Worm (Caenorhabditis elegans) whole organism, L4 larva: ENCODE results near the gene copg-1.

Source experiments
- aha-1 ChIP-seq: fragments of 150-350 bp; peaks from one replicate; lab custom pipeline; 2014; ENCODE audit warnings: missing biosample characterization, missing genetic modification characterization
- cey-2 ChIP-seq: sonication (generic microtip); optimal IDR thresholded peaks from 3 replicates; lab custom pipeline; 2017; ENCODE audit warnings: missing genetic modification characterization, mild to moderate bottlenecking, missing compliant biosample characterization, antibody characterized with exemption, borderline replicate concordance; ENCODE audit not compliant: insufficient read depth
- fkh-10 ChIP-seq: fragments of 150-350 bp; optimal IDR thresholded peaks from 2 replicates; lab custom pipeline; 2014; ENCODE audit warnings: missing biosample characterization, missing genetic modification reagents, missing genetic modification characterization
- hlh-30 ChIP-seq: sonication (generic microtip); optimal IDR thresholded peaks from 2 replicates; lab custom pipeline; 2017; ENCODE audit warnings: antibody characterized with exemption, mild to moderate bottlenecking, missing genetic modification characterization, missing compliant biosample characterization; ENCODE audit not compliant: insufficient read depth
- lin-1 ChIP-seq: fragments of 200-800 bp; sonication (Bioruptor generic); IDR thresholded peaks from 2 replicates; pipeline ENCODE4 v1.3.6; 2022; ENCODE audit warnings: missing genetic modification reagents, missing genetic modification characterization, missing compliant biosample characterization
- lin-38 ChIP-seq: fragments of 200-800 bp; sonication (Bioruptor generic); IDR thresholded peaks from 2 replicates; pipeline ENCODE4 v1.3.6; 2022; ENCODE audit warnings: missing genetic modification reagents, missing genetic modification characterization, missing compliant biosample characterization
- mdt-29 ChIP-seq: fragments of 200-800 bp; sonication (Bioruptor generic); IDR thresholded peaks from 2 replicates; pipeline ENCODE4 v1.3.6; 2022; ENCODE audit warnings: missing genetic modification reagents, missing genetic modification characterization, missing compliant biosample characterization
- mes-2 ChIP-seq: sonication (generic microtip); optimal IDR thresholded peaks from 2 replicates; lab custom pipeline; 2016; ENCODE audit warnings: missing genotype, mild to moderate bottlenecking, missing genetic modification characterization, missing compliant biosample characterization; ENCODE audit not compliant: poor library complexity, severe bottlenecking
- nhr-237 ChIP-seq: sonication (generic microtip); optimal IDR thresholded peaks from 2 replicates; lab custom pipeline; 2017; ENCODE audit warnings: missing biosample characterization, missing genetic modification characterization
- nhr-25 ChIP-seq: sonication (generic microtip); optimal IDR thresholded peaks from 2 replicates; lab custom pipeline; 2017; ENCODE audit warnings: missing genetic modification characterization, mild to moderate bottlenecking, missing compliant biosample characterization, antibody characterized with exemption, moderate library complexity, borderline replicate concordance; ENCODE audit not compliant: insufficient read depth
- nhr-28 ChIP-seq: fragments of 150-350 bp; optimal IDR thresholded peaks from 2 replicates; lab custom pipeline; 2014; ENCODE audit warnings: missing biosample characterization, missing genetic modification characterization
- pha-4 ChIP-seq, 2 experiments: fragments of 150-350 bp in 1 of 2; fragments of 200-800 bp in 1 of 2; sonication (Bioruptor generic) in 1 of 2; IDR thresholded peaks in 1 of 2; optimal IDR thresholded peaks in 1 of 2; 2 replicates each; pipeline versions ENCODE4 v1.3.6 to Lab custom; 2014 to 2022; ENCODE audit warnings: missing genetic modification characterization in 2 of 2, missing genetic modification reagents in 2 of 2, missing biosample characterization in 1 of 2, missing compliant biosample characterization in 1 of 2
- saeg-2 ChIP-seq: fragments of 200-800 bp; sonication (Bioruptor generic); IDR thresholded peaks from 2 replicates; pipeline ENCODE4 v1.3.6; 2022; ENCODE audit warnings: missing genetic modification reagents, missing genetic modification characterization, missing compliant biosample characterization
- sdz-12 ChIP-seq: fragments of 200-800 bp; sonication (Bioruptor generic); optimal IDR thresholded peaks from 2 replicates; lab custom pipeline; 2018; ENCODE audit warnings: mild to moderate bottlenecking, missing genetic modification characterization, missing compliant biosample characterization
- snpc-4 ChIP-seq: fragments of 150-350 bp; optimal IDR thresholded peaks from 2 replicates; lab custom pipeline; 2014; ENCODE audit warnings: missing biosample characterization, missing genetic modification characterization
- unc-130 ChIP-seq: sonication (generic microtip); optimal IDR thresholded peaks from 2 replicates; lab custom pipeline; 2016; ENCODE audit warnings: missing genetic modification reagents, missing genetic modification characterization, missing compliant biosample characterization
- unc-62 ChIP-seq, 3 experiments: fragments of 150-350 bp in 1 of 3; sonication (generic microtip); optimal IDR thresholded peaks in 2 of 3; peaks in 1 of 3; 1 replicate in 1 of 3; 2 replicates in 2 of 3; lab custom pipeline; 2014 to 2017; ENCODE audit warnings: missing biosample characterization in 3 of 3, missing genetic modification characterization in 3 of 3, missing genetic modification reagents in 3 of 3, missing genotype in 1 of 3
- zag-1 ChIP-seq: fragments of 150-350 bp; optimal IDR thresholded peaks from 2 replicates; lab custom pipeline; 2014; ENCODE audit warnings: missing biosample characterization, missing genetic modification characterization
- zfp-2 ChIP-seq: sonication (generic microtip); optimal IDR thresholded peaks from 2 replicates; lab custom pipeline; 2016; ENCODE audit warnings: mild to moderate bottlenecking, missing genetic modification characterization, missing compliant biosample characterization
- ztf-7 ChIP-seq: fragments of 150-350 bp; optimal IDR thresholded peaks from 2 replicates; lab custom pipeline; 2014; ENCODE audit warnings: missing biosample characterization, missing genetic modification characterization

Gene copg-1

DNA sequence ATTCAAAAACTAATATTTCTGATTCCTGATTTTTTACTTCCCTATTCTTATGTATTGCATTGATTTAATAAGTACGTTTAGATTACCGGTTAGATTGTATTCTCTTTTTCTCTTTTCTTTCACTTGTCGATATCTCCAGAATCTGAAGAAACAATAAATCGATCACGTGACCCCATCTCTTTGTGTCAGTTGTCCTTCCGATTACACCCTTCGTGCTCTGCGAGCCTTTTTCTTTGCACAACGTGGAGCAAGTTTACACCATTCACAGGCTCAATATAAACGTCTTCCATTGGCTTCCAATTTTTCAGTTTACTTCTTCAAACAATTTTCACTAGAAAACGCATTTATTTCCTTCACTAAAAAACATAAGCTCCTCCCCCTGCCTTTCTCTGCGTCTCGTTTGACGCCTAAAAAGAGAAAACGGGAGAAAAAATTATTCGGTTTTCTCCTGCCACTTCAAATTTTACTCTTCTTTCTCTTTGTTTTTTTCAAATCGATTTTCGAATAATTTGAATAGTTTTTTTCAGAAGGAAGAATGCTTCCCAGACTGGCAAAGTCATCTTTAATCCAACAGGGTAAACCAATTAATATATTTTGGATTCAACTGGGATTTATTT lies 28.5 kb downstream of the copg-1 start, which contains the start of gene gta-1 (continued):
- TF ChIP-seq zfp-2 (tag; lab: Kevin White, UChicago) (no peak), ztf-7 (tag; lab: Kevin White, UChicago) (no peak)

DNA sequence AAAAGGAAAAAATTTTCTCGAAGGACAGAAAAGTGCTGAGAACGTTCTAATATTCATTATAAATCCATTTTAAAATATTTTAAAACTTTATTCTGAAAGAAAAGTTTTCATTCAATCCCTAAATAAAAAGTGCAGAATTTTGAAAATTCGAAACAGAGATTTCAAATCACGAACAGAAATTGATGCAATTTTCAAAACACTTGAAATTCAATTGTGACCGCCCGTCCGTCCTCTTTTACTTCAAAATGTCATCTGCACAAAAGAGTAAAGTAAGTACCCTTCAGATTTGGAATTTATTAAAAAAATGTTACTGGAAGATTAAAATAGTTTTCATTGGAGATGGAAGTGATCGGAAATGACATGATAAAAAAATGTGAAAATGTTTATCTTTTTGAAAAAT lies 36.8 kb downstream of the copg-1 start:
- TF ChIP-seq snpc-4 (tag; lab: Kevin White, UChicago) = no peak
- peak; percentile 44 for TF ChIP-seq fkh-10 (GFP tag; lab: Kevin White, UChicago)
- no peak for TF ChIP-seq lin-38
- TF ChIP-seq nhr-237 (tag; lab: Kevin White, UChicago) = no peak
- no peak for TF ChIP-seq nhr-25 (tag; lab: Kevin White, UChicago)
- no peak for TF ChIP-seq zag-1
- no peak for TF ChIP-seq nhr-28 (tag; lab: Kevin White, UChicago)

DNA sequence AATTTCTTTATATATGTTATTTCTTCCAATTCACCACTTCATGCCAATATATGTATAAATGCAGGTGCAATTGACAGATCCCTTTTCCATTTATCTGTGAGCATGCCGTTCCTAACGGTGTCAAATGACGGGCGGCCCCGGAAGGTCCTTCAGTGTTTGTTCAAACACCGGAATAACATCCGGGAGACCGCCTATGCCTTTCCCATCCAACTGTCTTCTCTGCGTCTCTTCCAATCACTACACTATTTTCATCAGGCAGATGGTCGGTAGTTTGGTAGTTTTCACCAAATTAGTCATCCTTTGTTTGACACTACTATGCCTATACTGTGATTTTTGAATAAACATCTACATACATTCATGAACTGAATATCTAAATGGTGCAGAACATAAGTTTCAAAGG lies 38.8 kb downstream of the copg-1 start:
- TF ChIP-seq mdt-29 (no peak), saeg-2 (GFP tag; lab: Robert Waterston, UW) (no peak), lin-1 (no peak), cey-2 (tag; lab: Kevin White, UChicago) (no peak)

DNA sequence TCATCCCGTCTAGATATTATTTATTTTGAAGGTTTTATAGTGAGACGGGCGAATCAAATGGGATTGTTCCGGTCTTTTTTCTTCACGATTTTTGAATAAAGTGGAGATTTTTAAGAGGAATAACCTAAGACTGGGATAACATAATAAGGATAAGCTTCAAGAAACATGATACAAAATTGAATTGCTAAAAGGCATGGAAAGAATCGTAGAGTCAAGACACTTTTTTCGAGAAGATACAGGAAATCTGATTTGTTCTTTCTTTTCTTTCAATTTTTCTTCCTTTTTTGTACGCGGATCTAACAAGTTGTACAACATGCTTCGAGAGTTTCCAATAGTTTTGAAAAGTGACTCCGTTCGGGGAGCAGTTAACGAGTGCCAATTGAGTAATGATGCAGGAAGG lies 39.8 kb downstream of the copg-1 start:
- TF ChIP-seq fkh-10 (GFP tag; lab: Kevin White, UChicago) (peak; percentile 55), unc-62 (GFP tag; optimal IDR thresholded peaks at IDR 0.05 in 1 of 2; lab: Kevin White, UChicago) (peak in 1 of 2 experiments; percentile 88), unc-62 (tag; optimal IDR thresholded peaks at IDR 0.05; lab: Kevin White, UChicago) (no peak), nhr-237 (tag; lab: Kevin White, UChicago) (no peak)

DNA sequence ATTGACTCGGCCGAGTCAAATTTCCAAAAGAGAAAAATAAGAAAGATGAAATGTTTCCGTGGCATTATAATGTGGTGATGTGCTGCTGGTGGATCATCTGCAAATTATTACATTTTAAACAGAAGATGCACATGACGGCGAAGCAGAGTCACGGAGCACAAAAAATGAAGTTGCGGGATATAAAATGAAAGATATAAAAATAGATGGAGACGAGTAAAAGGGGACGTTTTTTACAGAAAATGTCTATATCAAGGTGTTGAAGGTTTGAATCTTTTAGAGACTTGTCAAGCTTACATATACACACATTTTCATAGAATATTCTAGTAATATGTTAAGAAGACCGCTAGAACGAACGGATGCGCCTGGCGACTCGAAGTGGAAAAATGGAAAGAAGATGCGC lies 42.6 kb downstream of the copg-1 start, which contains the start of gene ptrg-1:
ptrg-1 (minus strand) TSS at position 101 of the 400 bp plus-strand sequence.
- TF ChIP-seq aha-1 (tag; lab: Kevin White, UChicago) (peak; percentile 3), sdz-12 (GFP tag; lab: Kevin White, UChicago) (no peak)

DNA sequence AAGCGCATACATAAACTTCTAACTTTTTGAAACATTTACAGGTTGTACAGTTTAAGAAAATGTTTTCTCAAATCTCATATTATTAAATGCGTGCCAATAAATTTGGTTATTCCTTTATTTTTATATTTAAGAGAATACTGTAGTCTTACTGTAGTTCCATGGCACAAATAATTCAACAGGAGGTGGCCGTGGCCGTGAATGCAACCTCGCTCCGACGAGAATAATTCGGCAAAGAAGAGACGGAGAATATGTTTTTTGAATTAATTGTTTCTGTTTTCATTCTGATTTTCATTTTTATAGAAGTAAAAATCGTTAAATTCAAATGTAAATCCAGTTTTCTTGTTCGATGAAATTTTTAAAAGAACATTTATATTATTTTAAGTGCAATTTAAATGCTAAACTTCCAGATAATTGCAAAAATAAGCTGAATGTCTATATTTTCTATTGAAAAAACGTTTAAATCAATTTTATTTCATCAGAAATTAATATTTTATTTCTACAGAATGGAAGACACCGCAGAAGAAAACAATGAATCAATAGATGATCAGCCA lies 45.6 kb downstream of the copg-1 start, which contains the start of gene gon-4:
gon-4 (plus strand) TSS at position 501 of the 551 bp plus-strand sequence.
- TF ChIP-seq pha-4 (GFP tag; IDR thresholded peaks at IDR 0.05; lab: Robert Waterston, UW) (no peak), pha-4 (tag; optimal IDR thresholded peaks at IDR 0.05; lab: Kevin White, UChicago) (peak; percentile 52), mes-2 (tag; lab: Kevin White, UChicago) (peak; percentile 81), nhr-28 (tag; lab: Kevin White, UChicago) (peak; percentile 63), hlh-30 (tag; lab: Kevin White, UChicago) (no peak), unc-130 (peak; percentile 46)
